Fruit fly (Drosophila melanogaster): ENCODE measurements around the gene Tcs5.

The Tcs5 gene

dm6 chr3L:5184860-5185639 is 45.9 kb upstream of the Tcs5 start (continued):
- TF ChIP-seq sr (GFP tag; IDR thresholded peaks at IDR 0.05): peak; percentile 24; the same call in 1 of the 3 replicates
- no peak; the same call in 1 of the 2 replicates for TF ChIP-seq CG4360 (GFP tag; IDR thresholded peaks at IDR 0.05)
- TF ChIP-seq hb (GFP tag; IDR thresholded peaks at IDR 0.05; ENCODE audit: partially characterized antibody): no peak
- TF ChIP-seq Camta (GFP tag; optimal IDR thresholded peaks at IDR 0.05): no peak
- TF ChIP-seq CG7987 (GFP tag; optimal IDR thresholded peaks at IDR 0.05): no peak
- peak; percentile 58 for TF ChIP-seq dmrt99B (tag; optimal IDR thresholded peaks at IDR 0.05)
- TF ChIP-seq dmrt11E (tag; optimal IDR thresholded peaks at IDR 0.05): peak; percentile 12
- no peak for TF ChIP-seq crc (GFP tag; optimal IDR thresholded peaks at IDR 0.05)
- TF ChIP-seq BtbVII (GFP tag; optimal IDR thresholded peaks at IDR 0.05): peak; percentile 61
- no peak; the same call in 2 of the 3 replicates for TF ChIP-seq ci (GFP tag; IDR thresholded peaks at IDR 0.05)
- TF ChIP-seq CG15601 (tag; optimal IDR thresholded peaks at IDR 0.05): no peak
- 0 out of 2 replicates have a peak, but pooled peaks have one; percentile 14 for TF ChIP-seq HLH3B (GFP tag; IDR thresholded peaks at IDR 0.05)
- TF ChIP-seq CG16815 (GFP tag; optimal IDR thresholded peaks at IDR 0.05): peak; percentile 47
- no peak for TF ChIP-seq Sin3A (optimal IDR thresholded peaks at IDR 0.05)
- no peak for TF ChIP-seq CG11085 (GFP tag; IDR thresholded peaks at IDR 0.05)
- peak; percentile 53 for TF ChIP-seq fd96Cb (tag; optimal IDR thresholded peaks at IDR 0.05)
- TF ChIP-seq pan (optimal IDR thresholded peaks at IDR 0.05): no peak
- TF ChIP-seq pan (GFP tag; optimal IDR thresholded peaks at IDR 0.05 in 1 of 2, IDR thresholded peaks at IDR 0.05 in 1 of 2): peak in 1 of 2 experiments; percentile 65
- peak; percentile 0 for TF ChIP-seq CG4854 (GFP tag; optimal IDR thresholded peaks at IDR 0.05)
- no peak for TF ChIP-seq bbx (GFP tag; IDR thresholded peaks at IDR 0.05; ENCODE audit: partially characterized antibody)
- no peak for TF ChIP-seq jigr1 (GFP tag; IDR thresholded peaks at IDR 0.05)
- TF ChIP-seq row (GFP tag; IDR thresholded peaks at IDR 0.05): peak; percentile 63
- no peak for TF ChIP-seq maf-S (GFP tag; optimal IDR thresholded peaks at IDR 0.05)
- TF ChIP-seq gcm2 (GFP tag; optimal IDR thresholded peaks at IDR 0.05): peak; percentile 19
- 0 out of 2 replicates have a peak, but pooled peaks have one; percentile 55 for TF ChIP-seq sim (GFP tag; IDR thresholded peaks at IDR 0.05)
- peak in 1 of 2 experiments; percentile 81 for TF ChIP-seq Hr51 (GFP tag; optimal IDR thresholded peaks at IDR 0.05)
- TF ChIP-seq Pdp1 (GFP tag; optimal IDR thresholded peaks at IDR 0.05): peak; percentile 30 to 48
- peak; percentile 12; the same call in 1 of the 2 replicates for TF ChIP-seq E2f1 (GFP tag; IDR thresholded peaks at IDR 0.05)
- TF ChIP-seq Stat92E (GFP tag; optimal IDR thresholded peaks at IDR 0.05): peak in 1 of 3 experiments; percentile 27
- TF ChIP-seq CG30403 (GFP tag; optimal IDR thresholded peaks at IDR 0.05): peak; percentile 71
- TF ChIP-seq Med (GFP tag): peak; percentile 86
- TF ChIP-seq chif (GFP tag; optimal IDR thresholded peaks at IDR 0.05): peak; percentile 33 to 39
- no peak for TF ChIP-seq CG8281 (tag; optimal IDR thresholded peaks at IDR 0.05)
- no peak for TF ChIP-seq CG3065 (GFP tag; optimal IDR thresholded peaks at IDR 0.05)
- TF ChIP-seq dpn (GFP tag; optimal IDR thresholded peaks at IDR 0.05): peak; percentile 64 to 68
- TF ChIP-seq CG13775 (GFP tag; optimal IDR thresholded peaks at IDR 0.05): peak; percentile 66
- peak; percentile 4 for TF ChIP-seq CG12744 (GFP tag; optimal IDR thresholded peaks at IDR 0.05)
- TF ChIP-seq CG15073 (GFP tag; optimal IDR thresholded peaks at IDR 0.05): no peak
- TF ChIP-seq lbe (GFP tag; optimal IDR thresholded peaks at IDR 0.05): no peak
- TF ChIP-seq CG17829 (tag; optimal IDR thresholded peaks at IDR 0.05): no peak
- peak; percentile 61; the same call in 1 of the 2 replicates for TF ChIP-seq vvl (GFP tag; IDR thresholded peaks at IDR 0.05)
- TF ChIP-seq CG6813 (GFP tag; optimal IDR thresholded peaks at IDR 0.05): no peak
- peak in 1 of 2 experiments; percentile 35 for TF ChIP-seq eve (GFP tag; optimal IDR thresholded peaks at IDR 0.05)
- peak; percentile 33; the same call in 1 of the 2 replicates for TF ChIP-seq ttk (GFP tag; IDR thresholded peaks at IDR 0.05)
- no peak for TF ChIP-seq ftz-f1 (GFP tag; optimal IDR thresholded peaks at IDR 0.05)
- TF ChIP-seq CG1024 (GFP tag; IDR thresholded peaks at IDR 0.05): no peak
- TF ChIP-seq Dad (GFP tag; optimal IDR thresholded peaks at IDR 0.05): peak; percentile 7
- no peak for TF ChIP-seq Doc2 (GFP tag; IDR thresholded peaks at IDR 0.05)
- TF ChIP-seq CG7271 (tag; optimal IDR thresholded peaks at IDR 0.05): no peak

All from whole organism, embryonic.